Fruit fly (Drosophila melanogaster) whole organism, embryonic: ENCODE measurements around the gene mAcon1.

Source experiments
- CG11247 ChIP-seq: fragments of 200-800 bp; sonication (Bioruptor generic); IDR thresholded peaks from 2 replicates; pipeline ENCODE4 v1.3.6; 2022; ENCODE audit warnings: missing biosample characterization, missing genetic modification characterization
- CG12104 ChIP-seq: fragments of 200-800 bp; sonication (Bioruptor generic); optimal IDR thresholded peaks from 3 replicates; lab custom pipeline; 2016; ENCODE audit warnings: missing biosample characterization, missing genetic modification characterization
- CG13624 ChIP-seq: fragments of 200-800 bp; sonication (Bioruptor generic); optimal IDR thresholded peaks from 2 replicates; lab custom pipeline; 2016; ENCODE audit warnings: missing biosample characterization, missing genetic modification characterization
- CG14014 ChIP-seq: fragments of 200-800 bp; sonication (Bioruptor generic); IDR thresholded peaks from 2 replicates; pipeline ENCODE4 v1.3.6; 2022; ENCODE audit warnings: missing biosample characterization, missing genetic modification characterization
- CG14860 ChIP-seq: fragments of 200-800 bp; sonication (Bioruptor generic); IDR thresholded peaks from 3 replicates; pipeline ENCODE4 v1.3.6; 2022; ENCODE audit warnings: missing biosample characterization, missing genetic modification characterization; ENCODE audit not compliant: partially characterized antibody
- CG1603 ChIP-seq: fragments of 200-800 bp; sonication (Bioruptor generic); optimal IDR thresholded peaks from 2 replicates; lab custom pipeline; 2019; ENCODE audit warnings: missing biosample characterization, mild to moderate bottlenecking, missing genetic modification characterization, moderate library complexity
- CG16813 ChIP-seq: fragments of 200-800 bp; sonication (Bioruptor generic); IDR thresholded peaks from 3 replicates; pipeline ENCODE4 v1.3.6; 2022; ENCODE audit warnings: missing biosample characterization, missing genetic modification characterization; ENCODE audit not compliant: partially characterized antibody
- CG17385 ChIP-seq: fragments of 200-800 bp; sonication (Bioruptor generic); optimal IDR thresholded peaks from 3 replicates; lab custom pipeline; 2018; ENCODE audit warnings: missing biosample characterization, mild to moderate bottlenecking, missing genetic modification characterization
- CG17829 ChIP-seq: fragments of 200-800 bp; optimal IDR thresholded peaks from 2 replicates; lab custom pipeline; 2019; ENCODE audit warnings: missing biosample characterization, mild to moderate bottlenecking, missing genetic modification characterization, moderate library complexity
- CG1832 ChIP-seq: fragments of 200-800 bp; sonication (Bioruptor generic); optimal IDR thresholded peaks from 2 replicates; lab custom pipeline; 2017; ENCODE audit warnings: missing biosample characterization, mild to moderate bottlenecking, missing genetic modification characterization, inconsistent platforms
- CG33213 ChIP-seq: fragments of 200-800 bp; sonication (Bioruptor generic); optimal IDR thresholded peaks from 3 replicates; lab custom pipeline; 2016; ENCODE audit warnings: missing biosample characterization, missing genetic modification characterization
- CG3847 ChIP-seq: fragments of 200-800 bp; sonication (Bioruptor generic); IDR thresholded peaks from 2 replicates; pipeline ENCODE4 v1.3.6; 2022; ENCODE audit warnings: missing biosample characterization, missing genetic modification characterization
- CG3995 ChIP-seq: fragments of 200-800 bp; sonication (Bioruptor generic); optimal IDR thresholded peaks from 3 replicates; lab custom pipeline; 2016; ENCODE audit warnings: missing biosample characterization, missing genetic modification characterization
- CG5180 ChIP-seq: fragments of 200-800 bp; sonication (Bioruptor generic); optimal IDR thresholded peaks from 3 replicates; lab custom pipeline; 2017; ENCODE audit warnings: missing biosample characterization, missing genetic modification characterization, mild to moderate bottlenecking, moderate library complexity, missing genetic modification reagents
- CG7271 ChIP-seq: fragments of 200-800 bp; sonication (Bioruptor generic); optimal IDR thresholded peaks from 2 replicates; lab custom pipeline; 2018; ENCODE audit warnings: missing biosample characterization, mild to moderate bottlenecking, missing genetic modification characterization, moderate library complexity
- CG7556 ChIP-seq: fragments of 200-800 bp; sonication (Bioruptor generic); optimal IDR thresholded peaks from 2 replicates; lab custom pipeline; 2017; ENCODE audit warnings: missing biosample characterization, mild to moderate bottlenecking, missing genetic modification characterization
- CG7987 ChIP-seq: fragments of 200-800 bp; sonication (Bioruptor generic); optimal IDR thresholded peaks from 2 replicates; lab custom pipeline; 2018; ENCODE audit warnings: missing biosample characterization, mild to moderate bottlenecking, missing genetic modification characterization, moderate library complexity
- Camta ChIP-seq: fragments of 200-800 bp; sonication (Bioruptor generic); optimal IDR thresholded peaks from 2 replicates; lab custom pipeline; 2016; ENCODE audit warnings: missing biosample characterization, missing genetic modification characterization
- Dad ChIP-seq: fragments of 200-800 bp; sonication (Bioruptor generic); optimal IDR thresholded peaks from 3 replicates; lab custom pipeline; 2016; ENCODE audit warnings: missing biosample characterization, missing genetic modification characterization
- Dbx ChIP-seq: fragments of 200-800 bp; sonication (Bioruptor generic); IDR thresholded peaks from 3 replicates; pipeline ENCODE4 v1.3.6; 2022; ENCODE audit warnings: missing biosample characterization, missing genetic modification characterization
- Doc3 ChIP-seq: fragments of 200-800 bp; sonication (Bioruptor generic); IDR thresholded peaks from 3 replicates; pipeline ENCODE4 v1.3.6; 2022; ENCODE audit warnings: missing biosample characterization, missing genetic modification characterization; ENCODE audit not compliant: partially characterized antibody
- E2f2 ChIP-seq: fragments of 200-800 bp; sonication (Bioruptor generic); IDR thresholded peaks from 2 replicates; pipeline ENCODE4 v1.3.6; 2022; ENCODE audit warnings: missing biosample characterization, missing genetic modification characterization
- H2.0 ChIP-seq: fragments of 200-800 bp; sonication (Bioruptor generic); IDR thresholded peaks from 2 replicates; pipeline ENCODE4 v1.3.6; 2022; ENCODE audit warnings: missing biosample characterization, missing genetic modification characterization
- HLH4C ChIP-seq: fragments of 200-800 bp; sonication (Bioruptor generic); IDR thresholded peaks from 3 replicates; pipeline ENCODE4 v1.3.6; 2022; ENCODE audit warnings: missing biosample characterization, missing genetic modification characterization; ENCODE audit not compliant: partially characterized antibody
- Hr39 ChIP-seq: fragments of >200 bp; optimal IDR thresholded peaks from 2 replicates; lab custom pipeline; 2017
- Lpt ChIP-seq: fragments of >200 bp; optimal IDR thresholded peaks from 2 replicates; lab custom pipeline; 2018; ENCODE audit warnings: missing biosample characterization, missing genetic modification characterization
- MBD-R2 ChIP-seq: fragments of 200-800 bp; sonication (Bioruptor generic); IDR thresholded peaks from 2 replicates; pipeline ENCODE4 v1.3.6; 2022; ENCODE audit warnings: missing biosample characterization, missing genetic modification characterization
- MESR4 ChIP-seq: fragments of 200-800 bp; sonication (Bioruptor generic); optimal IDR thresholded peaks from 2 replicates; lab custom pipeline; 2018; ENCODE audit warnings: missing biosample characterization, mild to moderate bottlenecking, missing genetic modification characterization, moderate library complexity
- Myb ChIP-seq: fragments of 200-800 bp; sonication (Bioruptor generic); optimal IDR thresholded peaks from 2 replicates; lab custom pipeline; 2016; ENCODE audit warnings: missing biosample characterization, missing genetic modification characterization
- Poxn ChIP-seq: fragments of 200-800 bp; sonication (Bioruptor generic); IDR thresholded peaks from 2 replicates; pipeline ENCODE4 v1.3.6; 2022; ENCODE audit warnings: missing biosample characterization, missing genetic modification characterization
- dysf ChIP-seq: fragments of 200-800 bp; sonication (Bioruptor generic); IDR thresholded peaks from 3 replicates; pipeline ENCODE4 v1.3.6; 2022; ENCODE audit warnings: missing biosample characterization, missing genetic modification characterization
- ewg ChIP-seq: fragments of 200-800 bp; sonication (Bioruptor generic); optimal IDR thresholded peaks from 3 replicates; lab custom pipeline; 2017; ENCODE audit warnings: mild to moderate bottlenecking, missing biosample characterization, missing genetic modification reagents, missing genetic modification characterization
- exex ChIP-seq: fragments of 200-800 bp; sonication (Bioruptor generic); optimal IDR thresholded peaks from 4 replicates; lab custom pipeline; 2018; ENCODE audit warnings: missing biosample characterization, mild to moderate bottlenecking, missing genetic modification characterization, moderate library complexity
- fd3F ChIP-seq: fragments of 200-800 bp; sonication (Bioruptor generic); optimal IDR thresholded peaks from 2 replicates; lab custom pipeline; 2018; ENCODE audit warnings: missing biosample characterization, mild to moderate bottlenecking, missing genetic modification characterization, moderate library complexity
- gcm ChIP-seq: fragments of 200-800 bp; sonication (Bioruptor generic); optimal IDR thresholded peaks from 2 replicates; lab custom pipeline; 2019; ENCODE audit warnings: missing biosample characterization, mild to moderate bottlenecking, missing genetic modification characterization, moderate library complexity
- h ChIP-seq: fragments of >200 bp; optimal IDR thresholded peaks from 2 replicates; lab custom pipeline; 2017
- ken ChIP-seq: fragments of 200-800 bp; sonication (Bioruptor generic); IDR thresholded peaks from 3 replicates; pipeline ENCODE4 v1.3.6; 2022; ENCODE audit warnings: missing biosample characterization, missing genetic modification characterization
- kni ChIP-seq: fragments of 200-800 bp; sonication (Bioruptor generic); optimal IDR thresholded peaks from 3 replicates; lab custom pipeline; 2017; ENCODE audit warnings: mild to moderate bottlenecking, missing biosample characterization, missing genetic modification reagents, missing genetic modification characterization
- odd ChIP-seq: fragments of 200-800 bp; sonication (Bioruptor generic); optimal IDR thresholded peaks from 2 replicates; lab custom pipeline; 2017; ENCODE audit warnings: missing biosample characterization, mild to moderate bottlenecking, missing genetic modification characterization
- pzg ChIP-seq: fragments of 200-800 bp; sonication (Bioruptor generic); optimal IDR thresholded peaks from 3 replicates; lab custom pipeline; 2018; ENCODE audit warnings: missing biosample characterization, mild to moderate bottlenecking, missing genetic modification characterization, moderate library complexity
- seq ChIP-seq: fragments of 200-800 bp; sonication (Bioruptor generic); IDR thresholded peaks from 2 replicates; pipeline ENCODE4 v1.3.6; 2022; ENCODE audit warnings: missing biosample characterization, missing genetic modification characterization
- sim ChIP-seq: fragments of 200-800 bp; sonication (Bioruptor generic); IDR thresholded peaks from 2 replicates; pipeline ENCODE4 v1.3.6; 2022; ENCODE audit warnings: missing biosample characterization, missing genetic modification characterization
- stwl ChIP-seq: fragments of 200-800 bp; sonication (Bioruptor generic); optimal IDR thresholded peaks from 3 replicates; lab custom pipeline; 2018; ENCODE audit warnings: missing biosample characterization, mild to moderate bottlenecking, missing genetic modification characterization, moderate library complexity
- tgo ChIP-seq: fragments of 200-800 bp; sonication (Bioruptor generic); IDR thresholded peaks from 3 replicates; pipeline ENCODE4 v1.3.6; 2022; ENCODE audit warnings: missing biosample characterization, missing genetic modification characterization
- tna ChIP-seq: fragments of 200-800 bp; sonication (Bioruptor generic); IDR thresholded peaks from 2 replicates; pipeline ENCODE4 v1.3.6; 2022; ENCODE audit warnings: missing biosample characterization, missing genetic modification characterization; ENCODE audit not compliant: partially characterized antibody
- trem ChIP-seq: fragments of 200-800 bp; optimal IDR thresholded peaks from 3 replicates; lab custom pipeline; 2019; ENCODE audit warnings: missing biosample characterization, mild to moderate bottlenecking, missing genetic modification characterization, moderate library complexity
- unc-4 ChIP-seq: fragments of 200-800 bp; sonication (Bioruptor generic); IDR thresholded peaks from 2 replicates; pipeline ENCODE4 v1.3.6; 2022; ENCODE audit warnings: missing biosample characterization, missing genetic modification characterization; ENCODE audit not compliant: partially characterized antibody
- zfh1 ChIP-seq: fragments of 200-800 bp; sonication (Bioruptor generic); IDR thresholded peaks from 3 replicates; pipeline ENCODE4 v1.3.6; 2022; ENCODE audit warnings: missing biosample characterization, missing genetic modification characterization

The mAcon1 gene

dm6 chr2L:21156156-21157040 is 12.0 kb upstream of the mAcon1 start, which contains the start of the genes Mpp6 and E2f2 (continued):
- TF ChIP-seq ewg (GFP tag; lab: Kevin White, UChicago) (peak; percentile 93), stwl (tag; lab: Kevin White, UChicago) (peak; percentile 46), Doc3 (GFP tag; lab: Robert Waterston, UW) (peak; percentile 57; the same call in 2 of the 3 replicates), fd3F (GFP tag; lab: Kevin White, UChicago) (no peak), unc-4 (GFP tag; lab: Robert Waterston, UW) (peak; percentile 79), seq (GFP tag; lab: Robert Waterston, UW) (0 out of 2 replicates have a peak, but pooled peaks have one; percentile 25), E2f2 (peak; percentile 93), CG13624 (GFP tag; lab: Kevin White, UChicago) (peak; percentile 64), CG14014 (0 out of 2 replicates have a peak, but pooled peaks have one; percentile 9), CG7271 (no peak), Camta (no peak), CG33213 (GFP tag; lab: Kevin White, UChicago) (no peak), ken (GFP tag; lab: Robert Waterston, UW) (peak; percentile 75), CG3847 (peak; percentile 82), MESR4 (GFP tag; lab: Kevin White, UChicago) (peak; percentile 34), H2.0 (GFP tag; lab: Robert Waterston, UW) (peak; percentile 15; the same call in 1 of the 2 replicates), kni (GFP tag; lab: Kevin White, UChicago) (no peak), trem (peak; percentile 33), CG3995 (GFP tag; lab: Kevin White, UChicago) (no peak), tna (GFP tag; lab: Robert Waterston, UW) (peak; percentile 66), CG16813 (GFP tag; lab: Robert Waterston, UW) (peak; percentile 86), odd (GFP tag; lab: Kevin White, UChicago) (no peak), CG5180 (GFP tag; lab: Kevin White, UChicago) (no peak), Lpt (GFP tag; lab: Kevin White, UChicago) (no peak), zfh1 (GFP tag; lab: Robert Waterston, UW) (peak; percentile 58; the same call in 2 of the 3 replicates), CG14860 (0 out of 3 replicates have a peak, but pooled peaks have one; percentile 50), CG17829 (tag; lab: Kevin White, UChicago) (peak; percentile 5), Myb (GFP tag; lab: Kevin White, UChicago) (peak; percentile 33), Hr39 (no peak), CG7987 (GFP tag; lab: Kevin White, UChicago) (peak; percentile 28), Dad (GFP tag; lab: Kevin White, UChicago) (peak; percentile 1), CG7556 (GFP tag; lab: Kevin White, UChicago) (peak; percentile 33), Poxn (GFP tag; lab: Robert Waterston, UW) (no peak), pzg (GFP tag; lab: Kevin White, UChicago) (peak; percentile 78), tgo (peak; percentile 14; the same call in 1 of the 3 replicates), sim (GFP tag; lab: Robert Waterston, UW) (peak; percentile 34; the same call in 1 of the 2 replicates), CG1832 (GFP tag; lab: Kevin White, UChicago) (no peak), CG12104 (GFP tag; lab: Kevin White, UChicago) (peak; percentile 15), h (no peak), gcm (GFP tag; lab: Kevin White, UChicago) (no peak), CG17385 (GFP tag; lab: Kevin White, UChicago) (peak; percentile 4), Dbx (peak; percentile 87), CG1603 (tag; lab: Kevin White, UChicago) (peak; percentile 60), dysf (GFP tag; lab: Robert Waterston, UW) (peak; percentile 29; the same call in 1 of the 3 replicates), exex (tag; lab: Kevin White, UChicago) (no peak), CG11247 (peak; percentile 71), HLH4C (GFP tag; lab: Robert Waterston, UW) (peak; percentile 77), MBD-R2 (peak; percentile 81)
